Worm (Caenorhabditis elegans) whole organism, early embryonic: ENCODE results near the gene tap-1.

Experiments
- B0310.2 ChIP-seq: sonication (generic microtip); optimal IDR thresholded peaks from 2 replicates; lab custom pipeline; 2016; ENCODE audit warnings: mild to moderate bottlenecking, missing genetic modification characterization, missing compliant biosample characterization
- aly-1 ChIP-seq: sonication (generic microtip); optimal IDR thresholded peaks from 2 replicates; lab custom pipeline; 2016; ENCODE audit warnings: missing genetic modification characterization, missing compliant biosample characterization
- ama-1 ChIP-seq: fragments of 150-350 bp; optimal IDR thresholded peaks from 2 replicates; lab custom pipeline; 2014
- ets-7 ChIP-seq: sonication (generic microtip); optimal IDR thresholded peaks from 2 replicates; lab custom pipeline; 2016; ENCODE audit warnings: missing genotype, missing genetic modification characterization, missing compliant biosample characterization
- flt-1 ChIP-seq: fragments of 200-800 bp; sonication (Bioruptor generic); IDR thresholded peaks from 2 replicates; pipeline ENCODE4 v1.3.6; 2022; ENCODE audit warnings: missing genetic modification characterization, missing compliant biosample characterization
- hnd-1 ChIP-seq: sonication (generic microtip); optimal IDR thresholded peaks from 2 replicates; lab custom pipeline; 2016; ENCODE audit warnings: missing genetic modification characterization, missing compliant biosample characterization
- scrt-1 ChIP-seq: fragments of 200-800 bp; sonication (Bioruptor generic); IDR thresholded peaks from 2 replicates; pipeline ENCODE4 v1.3.6; 2022; ENCODE audit warnings: missing genetic modification characterization, missing compliant biosample characterization

- no peak for TF ChIP-seq ets-7 (tag; lab: Kevin White, UChicago)
- no peak for TF ChIP-seq ama-1
- TF ChIP-seq scrt-1 (GFP tag; lab: Robert Waterston, UW) = no peak
- no peak for TF ChIP-seq aly-1
- no peak for TF ChIP-seq flt-1
- TF ChIP-seq hnd-1 (tag; lab: Kevin White, UChicago) = no peak
- no peak for TF ChIP-seq B0310.2
Observed at ce11 chrX:14559519-14560296, 29.7 kb upstream of the tap-1 start.
